Worm (Caenorhabditis elegans) whole organism, L4 larva: ENCODE results near the gene F58E2.2.

Experiments used
- T20F7.1 ChIP-seq: fragments of 200-800 bp; sonication (Bioruptor generic); optimal IDR thresholded peaks from 2 replicates; lab custom pipeline; 2018; ENCODE audit warnings: mild to moderate bottlenecking, missing genetic modification characterization, missing compliant biosample characterization
- ces-1 ChIP-seq: fragments of 150-350 bp; sonication (generic microtip); optimal IDR thresholded peaks from 4 replicates; lab custom pipeline; 2014; ENCODE audit warnings: missing biosample characterization, missing genetic modification reagents, missing genetic modification characterization
- dpl-1 ChIP-seq: fragments of 150-350 bp; optimal IDR thresholded peaks from 2 replicates; lab custom pipeline; 2014; ENCODE audit warnings: missing biosample characterization, missing genetic modification reagents, missing genetic modification characterization
- fkh-10 ChIP-seq: fragments of 150-350 bp; optimal IDR thresholded peaks from 2 replicates; lab custom pipeline; 2014; ENCODE audit warnings: missing biosample characterization, missing genetic modification reagents, missing genetic modification characterization
- skn-1 ChIP-seq: fragments of 150-350 bp; optimal IDR thresholded peaks from 2 replicates; lab custom pipeline; 2014; ENCODE audit warnings: missing biosample characterization, missing genetic modification characterization
- unc-39 ChIP-seq: sonication (generic microtip); optimal IDR thresholded peaks from 2 replicates; lab custom pipeline; 2017; ENCODE audit warnings: missing biosample characterization, missing genetic modification characterization
- ztf-11 ChIP-seq: fragments of 150-350 bp; optimal IDR thresholded peaks from 2 replicates; lab custom pipeline; 2014; ENCODE audit warnings: missing biosample characterization, missing genetic modification characterization

DNA sequence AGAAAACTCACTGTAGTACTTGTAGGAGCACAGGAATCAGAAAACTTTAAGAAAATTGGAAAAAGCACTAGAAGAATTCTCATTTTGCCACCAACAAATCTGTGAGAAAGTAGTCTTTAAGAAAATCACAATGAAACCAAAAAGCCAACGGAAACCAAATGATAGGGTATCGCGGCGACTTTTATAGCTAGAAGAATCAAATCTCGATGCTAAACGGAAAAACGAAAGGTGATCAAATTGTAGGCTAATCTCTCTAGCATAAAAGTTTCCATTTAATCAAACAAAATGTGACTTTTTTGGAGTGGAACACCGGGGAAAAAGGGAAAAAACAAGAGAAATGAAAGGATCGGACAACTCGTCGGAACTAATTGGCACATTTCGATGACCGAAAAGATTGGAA lies 26.5 kb downstream of the F58E2.2 start, which contains the start of gene C09G12.17:
- TF ChIP-seq unc-39 (no peak), ces-1 (no peak), dpl-1 (GFP tag; lab: Kevin White, UChicago) (no peak), fkh-10 (GFP tag; lab: Kevin White, UChicago) (no peak), ztf-11 (no peak), skn-1 (tag; lab: Kevin White, UChicago) (no peak), T20F7.1 (GFP tag; lab: Kevin White, UChicago) (no peak)
